Worm (Caenorhabditis elegans) whole organism, late embryonic: ENCODE measurements around the gene F55G1.7.

Experiments used
- pros-1 ChIP-seq: fragments of 150-350 bp; optimal IDR thresholded peaks from 2 replicates; lab custom pipeline; 2014; ENCODE audit warnings: missing biosample characterization, missing genetic modification reagents, missing genetic modification characterization
- tbx-2 ChIP-seq: sonication (generic microtip); optimal IDR thresholded peaks from 2 replicates; lab custom pipeline; 2016; ENCODE audit warnings: missing genetic modification characterization, missing compliant biosample characterization

DNA sequence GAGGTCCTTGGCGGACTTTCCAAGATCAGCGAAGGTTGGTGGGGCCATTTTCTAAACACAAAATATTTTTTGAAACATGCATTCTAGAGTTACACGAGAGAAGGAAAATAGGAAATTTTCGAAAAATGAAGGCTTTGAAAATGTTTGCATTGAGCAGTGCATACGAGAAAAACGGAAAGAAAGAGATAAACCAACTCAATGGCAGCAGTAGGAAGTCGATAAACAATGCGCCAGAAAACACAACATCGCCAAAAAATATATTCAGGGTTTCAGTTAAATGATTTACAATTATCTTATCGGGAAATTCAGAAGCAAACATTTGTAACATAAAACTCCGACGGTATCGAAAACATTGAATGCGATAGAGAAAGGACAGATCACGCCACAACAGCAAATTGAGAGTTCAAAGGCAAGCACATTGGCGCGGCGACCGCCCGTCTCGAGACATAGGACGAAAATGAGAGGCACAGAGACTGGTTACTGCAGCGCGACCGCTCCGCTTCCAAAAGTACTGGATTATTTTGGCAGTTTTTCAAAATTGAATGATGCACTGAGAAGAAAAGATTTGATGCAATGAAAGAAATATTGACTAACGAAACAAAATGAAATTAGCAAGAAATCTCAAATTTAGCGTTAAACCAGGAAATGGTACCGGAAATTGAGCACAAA is 38.3 kb upstream of the F55G1.7 start, which contains the start of the genes vdac-1 and R05G6.5:
- TF ChIP-seq pros-1 (tag; lab: Kevin White, UChicago) (no peak), tbx-2 (tag; lab: Kevin White, UChicago) (no peak)
